Worm (Caenorhabditis elegans): ENCODE data around the gene nspf-1.
"Not testable (repeated sequence)": the region's sequence is repeated elsewhere in the genome, so short reads cannot be mapped to it uniquely, and the experiment has no call there.

nspf-1 gene

ce11 chrII:2641777-2642176, 45.6 kb upstream of the nspf-1 start, which contains the start of gene F22E5.7:
Gene F22E5.7 (plus strand): TSS chrII:2642077.
- TF ChIP-seq aha-1 (tag) (no peak), Y75B8A.6 (GFP tag; IDR thresholded peaks at IDR 0.05) (no peak)

DNA sequence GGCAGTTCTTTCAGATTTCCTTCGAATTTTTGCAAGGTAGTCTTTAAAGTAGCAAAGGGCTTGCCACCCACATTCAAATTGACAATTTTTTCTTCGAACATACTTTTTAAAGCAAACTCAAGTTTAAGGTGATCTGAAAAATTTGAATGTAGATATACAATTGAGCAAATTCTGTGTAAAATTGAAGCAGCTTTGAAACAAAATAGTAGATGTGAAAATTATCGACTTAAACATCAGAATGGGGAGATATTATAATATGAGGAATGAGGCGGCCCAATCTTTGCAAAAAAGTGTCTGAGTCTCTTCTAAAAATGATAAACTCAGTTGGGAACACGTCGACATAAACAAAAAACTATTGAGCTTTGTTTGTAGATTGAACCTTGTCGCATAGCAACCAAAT, 42.9 kb upstream of the nspf-1 start, which contains the start of gene F22E5.11:
F22E5.11 (minus strand) TSS at position 101 of the 400 bp plus-strand sequence.
- TF ChIP-seq hif-1 (tag; optimal IDR thresholded peaks at IDR 0.05): no peak
- TF ChIP-seq mes-2 (tag; optimal IDR thresholded peaks at IDR 0.05; ENCODE audit: poor library complexity, severe bottlenecking): no peak
- TF ChIP-seq tra-1 (GFP tag; IDR thresholded peaks at IDR 0.05): no peak
- TF ChIP-seq mdl-1 (tag; optimal IDR thresholded peaks at IDR 0.05): no peak
- TF ChIP-seq lin-38 (GFP tag; IDR thresholded peaks at IDR 0.05): no peak
- TF ChIP-seq zip-11 (GFP tag; IDR thresholded peaks at IDR 0.05): no peak
- TF ChIP-seq ceh-32 (tag; optimal IDR thresholded peaks at IDR 0.05; ENCODE audit: poor library complexity): no peak
- no peak for TF ChIP-seq ceh-28 (tag; optimal IDR thresholded peaks at IDR 0.05)
- no peak for TF ChIP-seq nhr-111 (GFP tag; optimal IDR thresholded peaks at IDR 0.05)
- no peak for TF ChIP-seq mdt-29 (GFP tag; IDR thresholded peaks at IDR 0.05)
- TF ChIP-seq ceh-44 (GFP tag; IDR thresholded peaks at IDR 0.05): no peak
- no peak for TF ChIP-seq hlh-30 (tag; optimal IDR thresholded peaks at IDR 0.05; ENCODE audit: insufficient read depth)
- no peak for TF ChIP-seq daf-8 (GFP tag; IDR thresholded peaks at IDR 0.05)
- no peak for TF ChIP-seq ama-1 (optimal IDR thresholded peaks at IDR 0.05)
- no peak for TF ChIP-seq zag-1 (tag; optimal IDR thresholded peaks at IDR 0.05)
- no peak for TF ChIP-seq mxl-3 (GFP tag; optimal IDR thresholded peaks at IDR 0.05)
- TF ChIP-seq gei-8 (GFP tag; optimal IDR thresholded peaks at IDR 0.05): no peak
- no peak for TF ChIP-seq F44E2.7 (GFP tag; IDR thresholded peaks at IDR 0.05)
- TF ChIP-seq lim-7 (GFP tag; IDR thresholded peaks at IDR 0.05): no peak

DNA sequence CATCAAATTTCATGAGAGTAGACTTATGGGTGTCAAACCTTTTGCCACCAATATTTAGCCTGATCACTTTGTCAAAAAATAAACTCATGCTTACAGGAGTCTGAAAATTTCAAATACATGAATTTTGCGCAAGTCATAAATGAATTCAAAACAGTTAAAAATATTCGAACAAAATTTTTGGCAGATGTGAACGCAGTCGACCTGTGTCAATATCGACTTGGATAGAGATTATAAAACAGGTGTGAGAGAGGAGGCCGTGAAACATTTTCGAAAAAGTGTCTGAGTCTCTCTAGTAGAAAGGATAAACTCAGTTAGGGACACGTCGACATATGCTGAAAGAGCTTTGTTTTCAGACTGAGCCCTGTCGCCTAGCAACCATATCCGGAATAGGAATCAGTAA, 40.7 kb upstream of the nspf-1 start, which contains the start of gene F22E5.12:
F22E5.12 (minus strand) TSS at position 101 of the 400 bp plus-strand sequence.
- not testable (repeated sequence) for TF ChIP-seq ama-1 (optimal IDR thresholded peaks at IDR 0.05); F44E2.7 (GFP tag; IDR thresholded peaks at IDR 0.05); hmg-1.1 (GFP tag; IDR thresholded peaks at IDR 0.05)

DNA sequence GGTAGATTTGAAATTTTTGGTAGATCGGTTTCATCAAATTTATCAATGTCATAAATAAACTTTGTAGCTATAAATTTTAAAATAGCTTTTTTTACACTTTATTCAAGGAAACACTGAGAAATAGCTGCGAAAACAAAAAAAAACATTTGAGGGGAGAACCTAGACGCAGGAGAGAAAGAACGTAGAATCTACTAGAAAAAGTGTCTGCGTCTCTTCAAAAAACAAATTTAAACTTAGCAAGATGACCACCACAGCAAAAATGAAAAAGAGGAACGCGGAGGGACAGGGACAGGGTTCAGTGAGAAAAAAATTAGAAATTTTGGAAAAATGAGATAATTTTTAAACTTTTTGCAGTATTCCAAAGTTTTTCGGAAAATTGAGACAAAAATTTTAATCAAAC, 38.4 kb upstream of the nspf-1 start:
- TF ChIP-seq pqm-1 (tag; optimal IDR thresholded peaks at IDR 0.05) (no peak), nhr-25 (tag; optimal IDR thresholded peaks at IDR 0.05; ENCODE audit: borderline replicate concordance, insufficient read depth) (no peak), Y75B8A.6 (GFP tag; IDR thresholded peaks at IDR 0.05) (no peak), php-3 (GFP tag; IDR thresholded peaks at IDR 0.05) (no peak), daf-16 (GFP tag; optimal IDR thresholded peaks at IDR 0.05) (peak in 1 of 2 experiments; percentile 60), daf-16 (tag; optimal IDR thresholded peaks at IDR 0.05) (no peak), ceh-44 (GFP tag; IDR thresholded peaks at IDR 0.05) (no peak), ceh-62 (tag; optimal IDR thresholded peaks at IDR 0.05) (no peak), ceh-82 (tag; optimal IDR thresholded peaks at IDR 0.05) (no peak), hmg-1.1 (GFP tag; IDR thresholded peaks at IDR 0.05) (peak; percentile 48; the same call in 1 of the 2 replicates), nhr-28 (tag; optimal IDR thresholded peaks at IDR 0.05) (peak; percentile 0), nhr-237 (tag; optimal IDR thresholded peaks at IDR 0.05) (no peak), nhr-11 (tag; optimal IDR thresholded peaks at IDR 0.05) (peak; percentile 19), attf-4 (tag; optimal IDR thresholded peaks at IDR 0.05) (no peak), lim-7 (GFP tag; IDR thresholded peaks at IDR 0.05) (no peak), ceh-20 (GFP tag; IDR thresholded peaks at IDR 0.05) (0 out of 2 replicates have a peak, but pooled peaks have one; percentile 19), spr-1 (tag; optimal IDR thresholded peaks at IDR 0.05) (no peak), lir-3 (tag; optimal IDR thresholded peaks at IDR 0.05) (no peak), hlh-11 (tag; optimal IDR thresholded peaks at IDR 0.05) (peak; percentile 10), lin-15B (tag; optimal IDR thresholded peaks at IDR 0.05) (no peak)

Data from whole organism, L4 larva.